Fruit fly (Drosophila melanogaster) Kc167 (cell line): ENCODE results near the gene CG14220.

Experiments used
- Sin3A ChIP-seq: fragments of >200 bp; optimal IDR thresholded peaks from 2 replicates; lab custom pipeline; 2018; ENCODE audit warnings: missing external identifiers
- ttk ChIP-seq: sonication (Bioruptor generic); optimal IDR thresholded peaks from 2 replicates; lab custom pipeline; 2017; ENCODE audit warnings: missing external identifiers

DNA sequence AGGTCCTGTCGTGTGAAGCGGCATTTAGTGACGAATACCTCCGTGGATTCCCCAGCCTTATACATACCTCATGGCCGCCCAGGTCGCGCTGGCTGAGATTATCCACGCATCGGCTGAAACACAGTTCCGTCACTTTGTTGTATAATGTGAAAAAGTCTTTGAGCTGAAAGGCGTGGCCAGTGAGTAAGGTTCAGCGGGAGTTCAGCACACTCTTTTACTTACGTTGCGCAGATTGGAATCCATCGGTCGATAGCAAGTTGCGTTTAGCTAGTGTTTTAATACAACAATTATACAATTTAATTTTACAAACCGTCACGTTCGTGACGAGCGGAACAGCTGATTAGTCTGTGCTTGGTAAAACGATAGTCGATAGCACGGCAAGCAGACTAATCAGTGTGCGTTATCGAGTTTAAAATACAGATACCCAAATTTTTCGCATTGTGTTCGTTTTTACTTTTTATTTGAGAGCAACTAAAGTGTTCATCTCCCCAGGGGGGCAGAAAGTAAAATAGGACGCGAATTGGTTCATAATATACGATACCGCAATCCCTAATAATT, 16.6 kb upstream of the CG14220 start, which contains the start of the genes Pstk and Tim9b:
- TF ChIP-seq Sin3A (no peak), ttk (lab: Kevin White, UChicago) (no peak)
